Worm (Caenorhabditis elegans) whole organism, L4 larva: ENCODE measurements around the gene tomm-70.

Experiments used
- ceh-20 ChIP-seq: fragments of 200-800 bp; sonication (Bioruptor generic); IDR thresholded peaks from 2 replicates; pipeline ENCODE4 v1.3.6; 2022; ENCODE audit warnings: missing genetic modification reagents, missing genetic modification characterization, missing compliant biosample characterization
- ceh-82 ChIP-seq: sonication (generic microtip); optimal IDR thresholded peaks from 2 replicates; lab custom pipeline; 2017; ENCODE audit warnings: missing biosample characterization, missing genetic modification characterization
- ces-1 ChIP-seq: fragments of 150-350 bp; sonication (generic microtip); optimal IDR thresholded peaks from 4 replicates; lab custom pipeline; 2014; ENCODE audit warnings: missing biosample characterization, missing genetic modification reagents, missing genetic modification characterization
- dpl-1 ChIP-seq: fragments of 150-350 bp; optimal IDR thresholded peaks from 2 replicates; lab custom pipeline; 2014; ENCODE audit warnings: missing biosample characterization, missing genetic modification reagents, missing genetic modification characterization
- egl-43 ChIP-seq: fragments of 200-800 bp; sonication (Bioruptor generic); IDR thresholded peaks from 2 replicates; pipeline ENCODE4 v1.3.6; 2022; ENCODE audit warnings: missing genetic modification reagents, missing genetic modification characterization, missing compliant biosample characterization
- lsy-2 ChIP-seq, 2 experiments: fragments of 150-350 bp in 1 of 2; sonication (generic microtip) in 1 of 2; optimal IDR thresholded peaks; 2 replicates each; lab custom pipeline; 2014 to 2017; ENCODE audit warnings: missing biosample characterization in 2 of 2, missing genetic modification characterization in 2 of 2
- madf-9 ChIP-seq: fragments of 200-800 bp; sonication (Bioruptor generic); conservative IDR thresholded peaks from 2 replicates; pipeline ENCODE4 v1.3.6; 2022; ENCODE audit warnings: missing genetic modification reagents, missing genetic modification characterization, missing compliant biosample characterization
- mdl-1 ChIP-seq, 2 experiments: fragments of 150-350 bp in 1 of 2; sonication (generic microtip) in 1 of 2; optimal IDR thresholded peaks; 2 replicates each; lab custom pipeline; 2014 to 2017; ENCODE audit warnings: missing biosample characterization in 2 of 2, missing genetic modification characterization in 2 of 2
- nhr-11 ChIP-seq: fragments of 150-350 bp; optimal IDR thresholded peaks from 2 replicates; lab custom pipeline; 2014; ENCODE audit warnings: missing biosample characterization, missing genetic modification characterization
- sdz-12 ChIP-seq: fragments of 200-800 bp; sonication (Bioruptor generic); optimal IDR thresholded peaks from 2 replicates; lab custom pipeline; 2018; ENCODE audit warnings: mild to moderate bottlenecking, missing genetic modification characterization, missing compliant biosample characterization
- set-16 ChIP-seq: fragments of 200-800 bp; sonication (Bioruptor generic); IDR thresholded peaks from 2 replicates; pipeline ENCODE4 v1.3.6; 2022; ENCODE audit warnings: missing genetic modification reagents, missing genetic modification characterization, missing compliant biosample characterization
- unc-39 ChIP-seq: sonication (generic microtip); optimal IDR thresholded peaks from 2 replicates; lab custom pipeline; 2017; ENCODE audit warnings: missing biosample characterization, missing genetic modification characterization

- TF ChIP-seq ceh-82 (no peak), sdz-12 (GFP tag; lab: Kevin White, UChicago) (no peak), madf-9 (GFP tag; lab: Robert Waterston, UW) (0 out of 2 replicates have a peak, but pooled peaks have one; percentile 27), nhr-11 (tag; lab: Kevin White, UChicago) (peak; percentile 80), dpl-1 (GFP tag; lab: Kevin White, UChicago) (peak; percentile 58), egl-43 (GFP tag; lab: Robert Waterston, UW) (0 out of 2 replicates have a peak, but pooled peaks have one; percentile 66), ces-1 (no peak), lsy-2 (tag; optimal IDR thresholded peaks at IDR 0.05; lab: Kevin White, UChicago) (peak; percentile 90 to 94), mdl-1 (tag; optimal IDR thresholded peaks at IDR 0.05; lab: Kevin White, UChicago) (peak; percentile 77 to 97), unc-39 (tag; lab: Kevin White, UChicago) (no peak), set-16 (GFP tag; lab: Robert Waterston, UW) (peak; percentile 58), ceh-20 (peak; percentile 69; the same call in 1 of the 2 replicates)
These were observed 42.7 kb upstream of the tomm-70 start for ce11 chrIII:8797211-8797733.
